Worm (Caenorhabditis elegans) whole organism, L4/young adult: Measurements from ENCODE around the gene gst-16.

Experiments used
- W03F9.2 ChIP-seq: fragments of 150-350 bp; optimal IDR thresholded peaks from 2 replicates; lab custom pipeline; 2014; ENCODE audit warnings: missing biosample characterization, missing genetic modification characterization
- dao-5 ChIP-seq: sonication (generic microtip); optimal IDR thresholded peaks from 2 replicates; lab custom pipeline; 2016; ENCODE audit warnings: missing genotype, missing genetic modification characterization, moderate library complexity, missing compliant biosample characterization
- him-1 ChIP-seq: sonication (generic microtip); optimal IDR thresholded peaks from 2 replicates; lab custom pipeline; 2016; ENCODE audit warnings: missing genotype, missing genetic modification reagents, missing genetic modification characterization, missing compliant biosample characterization

DNA sequence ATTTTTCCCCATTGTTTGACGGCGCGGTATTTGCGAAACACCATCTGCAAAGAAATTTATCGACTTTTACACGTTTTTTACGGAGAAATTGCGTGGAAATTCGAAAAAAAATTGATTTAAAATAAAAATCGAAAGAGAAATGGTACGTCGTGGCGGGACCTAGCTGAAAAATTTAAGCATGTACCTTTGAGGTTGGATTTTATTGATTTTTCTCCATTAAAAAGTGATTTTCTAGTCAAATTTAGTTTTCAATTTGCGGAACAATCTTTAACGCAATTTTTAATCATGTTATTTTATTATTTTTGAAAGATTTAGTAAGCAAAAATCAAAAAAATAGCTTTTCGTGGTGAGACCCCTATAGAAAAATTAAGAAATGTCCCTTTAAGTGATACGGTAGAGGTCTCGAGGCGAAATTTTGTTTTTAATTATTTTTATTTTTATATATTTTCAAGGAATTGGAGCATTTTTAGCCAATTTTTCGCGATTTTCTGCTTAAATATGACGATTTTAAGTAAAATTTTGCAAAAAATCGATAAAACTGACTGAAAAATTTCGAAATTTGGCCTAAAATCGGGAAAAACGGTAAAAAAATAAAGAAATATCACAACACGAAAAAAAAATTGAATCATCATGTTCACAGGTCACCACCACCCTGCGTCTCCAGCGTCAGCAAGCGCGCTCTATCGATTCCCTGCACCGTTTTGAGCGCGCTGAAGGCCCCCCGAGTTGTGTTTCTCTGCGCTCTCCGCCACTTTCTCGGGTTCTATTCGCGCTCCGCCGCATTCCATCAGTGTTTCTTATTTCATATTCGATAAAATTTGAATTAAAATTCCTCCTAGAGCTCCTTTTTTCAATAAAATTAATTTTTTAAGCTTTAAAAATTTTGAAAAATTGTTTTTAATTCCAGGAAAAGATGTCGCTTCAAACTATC is 49.0 kb downstream of the gst-16 start, which contains the start of the genes mrpl-37 and lin-38:
- TF ChIP-seq W03F9.2 (tag; lab: Kevin White, UChicago) (no peak), dao-5 (no peak), him-1 (tag; lab: Kevin White, UChicago) (no peak)
